Worm (Caenorhabditis elegans) whole organism, L1 larva: ENCODE measurements around the gene tph-1.

Experiments used
- ama-1 ChIP-seq: fragments of 150-350 bp; optimal IDR thresholded peaks from 2 replicates; lab custom pipeline; 2014
- dpl-1 ChIP-seq, 3 experiments: fragments of 150-350 bp in 2 of 3; sonication (generic microtip) in 1 of 3; optimal IDR thresholded peaks; 2 replicates each; lab custom pipeline; 2014 to 2017; ENCODE audit warnings: missing biosample characterization in 3 of 3, missing genetic modification characterization in 3 of 3, missing genetic modification reagents in 3 of 3
- fos-1 ChIP-seq: fragments of 150-350 bp; optimal IDR thresholded peaks from 2 replicates; lab custom pipeline; 2014; ENCODE audit warnings: missing biosample characterization, missing genetic modification characterization
- jun-1 ChIP-seq: fragments of 150-350 bp; optimal IDR thresholded peaks from 2 replicates; lab custom pipeline; 2014; ENCODE audit warnings: missing biosample characterization, missing genetic modification reagents, missing genetic modification characterization
- lin-15B ChIP-seq: fragments of 150-350 bp; sonication (generic microtip); optimal IDR thresholded peaks from 3 replicates; lab custom pipeline; 2014; ENCODE audit warnings: missing biosample characterization, missing genetic modification characterization
- lir-3 ChIP-seq: sonication (generic microtip); optimal IDR thresholded peaks from 2 replicates; lab custom pipeline; 2016; ENCODE audit warnings: mild to moderate bottlenecking, missing genetic modification characterization, moderate library complexity, missing compliant biosample characterization; ENCODE audit not compliant: poor library complexity
- lsy-2 ChIP-seq, 2 experiments: fragments of 150-350 bp; optimal IDR thresholded peaks; 2 replicates each; lab custom pipeline; 2014; ENCODE audit warnings: missing biosample characterization in 2 of 2, missing genetic modification characterization in 2 of 2
- nhr-11 ChIP-seq: fragments of 150-350 bp; optimal IDR thresholded peaks from 2 replicates; lab custom pipeline; 2014; ENCODE audit warnings: missing biosample characterization, missing genetic modification characterization
- nhr-12 ChIP-seq: sonication (generic microtip); optimal IDR thresholded peaks from 2 replicates; lab custom pipeline; 2017; ENCODE audit warnings: missing biosample characterization, missing genetic modification characterization
- rnt-1 ChIP-seq: sonication (generic microtip); optimal IDR thresholded peaks from 2 replicates; lab custom pipeline; 2016; ENCODE audit warnings: mild to moderate bottlenecking, missing genetic modification characterization, moderate library complexity, missing compliant biosample characterization
- tlp-1 ChIP-seq: fragments of 150-350 bp; optimal IDR thresholded peaks from 2 replicates; lab custom pipeline; 2014; ENCODE audit warnings: missing biosample characterization, missing genetic modification characterization
- unc-130 ChIP-seq: fragments of 150-350 bp; optimal IDR thresholded peaks from 2 replicates; lab custom pipeline; 2017; ENCODE audit warnings: missing biosample characterization, missing genetic modification characterization, inconsistent platforms
- unc-62 ChIP-seq: fragments of 150-350 bp; optimal IDR thresholded peaks from 2 replicates; lab custom pipeline; 2014; ENCODE audit warnings: missing biosample characterization, missing genetic modification reagents, missing genetic modification characterization
- zag-1 ChIP-seq: fragments of 150-350 bp; optimal IDR thresholded peaks from 2 replicates; lab custom pipeline; 2014; ENCODE audit warnings: missing biosample characterization, missing genetic modification characterization

DNA sequence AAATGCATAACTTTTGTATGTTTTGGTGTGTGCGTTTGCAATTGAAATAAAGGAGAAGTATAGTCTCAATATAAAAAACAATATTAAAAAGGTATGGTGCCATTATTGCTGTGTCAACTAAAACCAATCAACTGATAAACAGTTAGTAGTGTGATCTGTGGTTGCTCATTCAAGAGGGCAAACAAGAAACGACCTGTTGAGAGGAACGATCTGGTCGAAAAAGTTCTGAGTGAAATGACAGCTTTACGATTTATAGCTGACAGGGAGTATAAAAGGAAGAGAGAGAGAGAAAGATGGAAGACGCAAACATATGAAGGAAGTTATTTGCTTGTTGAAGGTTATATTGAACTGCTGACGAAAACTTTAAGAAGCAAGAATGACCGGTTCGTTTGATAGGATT is 8.8 kb downstream of the tph-1 start:
- TF ChIP-seq rnt-1 (tag; lab: Kevin White, UChicago) (no peak), unc-62 (GFP tag; lab: Kevin White, UChicago) (no peak), lir-3 (tag; lab: Kevin White, UChicago) (no peak), tlp-1 (tag; lab: Kevin White, UChicago) (no peak), zag-1 (tag; lab: Kevin White, UChicago) (no peak), dpl-1 (GFP tag; optimal IDR thresholded peaks at IDR 0.05; lab: Kevin White, UChicago) (no peak), nhr-12 (no peak), nhr-11 (tag; lab: Kevin White, UChicago) (no peak), lsy-2 (tag; optimal IDR thresholded peaks at IDR 0.05; lab: Kevin White, UChicago) (no peak), ama-1 (lab: Kevin White, UChicago) (no peak), jun-1 (tag; lab: Kevin White, UChicago) (no peak), lin-15B (tag; lab: Kevin White, UChicago) (no peak), unc-130 (tag; lab: Kevin White, UChicago) (no peak), fos-1 (tag; lab: Kevin White, UChicago) (no peak)
